Fruit fly (Drosophila melanogaster) whole organism, embryonic: ENCODE measurements around the gene CG12998.

Source experiments
- Abd-B ChIP-seq: fragments of 200-800 bp; sonication (Bioruptor generic); optimal IDR thresholded peaks from 2 replicates; lab custom pipeline; 2018; ENCODE audit warnings: missing biosample characterization, mild to moderate bottlenecking, missing genetic modification characterization, moderate library complexity
- CG11085 ChIP-seq: fragments of 200-800 bp; sonication (Bioruptor generic); IDR thresholded peaks from 2 replicates; pipeline ENCODE4 v1.3.6; 2022; ENCODE audit warnings: missing biosample characterization, missing genetic modification characterization
- CG11093 ChIP-seq: fragments of 200-800 bp; sonication (Bioruptor generic); IDR thresholded peaks from 3 replicates; pipeline ENCODE4 v1.3.6; 2022; ENCODE audit warnings: missing biosample characterization, missing genetic modification characterization
- CG3995 ChIP-seq: fragments of 200-800 bp; sonication (Bioruptor generic); optimal IDR thresholded peaks from 3 replicates; lab custom pipeline; 2016; ENCODE audit warnings: missing biosample characterization, missing genetic modification characterization
- CG7271 ChIP-seq: fragments of 200-800 bp; sonication (Bioruptor generic); optimal IDR thresholded peaks from 2 replicates; lab custom pipeline; 2018; ENCODE audit warnings: missing biosample characterization, mild to moderate bottlenecking, missing genetic modification characterization, moderate library complexity
- Gug ChIP-seq: fragments of 200-800 bp; sonication (Bioruptor generic); IDR thresholded peaks from 4 replicates; pipeline ENCODE4 v1.3.6; 2022; ENCODE audit warnings: missing biosample characterization, missing genetic modification characterization
- H2.0 ChIP-seq: fragments of 200-800 bp; sonication (Bioruptor generic); IDR thresholded peaks from 2 replicates; pipeline ENCODE4 v1.3.6; 2022; ENCODE audit warnings: missing biosample characterization, missing genetic modification characterization
- Ssrp ChIP-seq: fragments of 200-800 bp; sonication (Bioruptor generic); optimal IDR thresholded peaks from 2 replicates; lab custom pipeline; 2018; ENCODE audit warnings: missing biosample characterization, mild to moderate bottlenecking, missing genetic modification characterization, moderate library complexity
- Taf1 ChIP-seq: fragments of 200-800 bp; sonication (Bioruptor generic); IDR thresholded peaks from 2 replicates; pipeline ENCODE4 v1.3.6; 2022; ENCODE audit warnings: missing biosample characterization, missing genetic modification characterization
- danr ChIP-seq: fragments of 200-800 bp; sonication (Bioruptor generic); IDR thresholded peaks from 2 replicates; pipeline ENCODE4 v1.3.6; 2022; ENCODE audit warnings: missing biosample characterization, missing genetic modification characterization

DNA sequence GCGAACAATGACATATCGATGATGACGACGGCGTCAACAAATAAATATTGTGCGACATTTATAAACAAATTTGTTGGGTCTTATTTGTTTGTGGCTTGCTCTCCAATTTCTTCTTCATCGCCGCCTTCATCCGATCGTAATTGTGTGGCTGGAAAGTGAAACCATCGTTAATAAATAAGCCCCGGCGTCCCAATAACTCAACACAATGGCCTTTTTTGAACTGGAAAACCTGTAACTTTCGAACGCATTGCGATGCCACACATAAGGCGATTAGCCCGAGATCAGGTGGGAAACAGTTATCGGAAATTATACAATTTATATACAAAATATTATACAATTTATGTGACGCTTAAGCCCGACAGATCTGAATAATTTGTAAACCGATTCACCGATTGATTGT, 18.0 kb downstream of the CG12998 start:
- TF ChIP-seq CG3995 (GFP tag; lab: Kevin White, UChicago) = no peak
- no peak for TF ChIP-seq CG7271 (tag; lab: Kevin White, UChicago)
- TF ChIP-seq Ssrp (tag; lab: Kevin White, UChicago) = no peak
- TF ChIP-seq Gug = no peak
- TF ChIP-seq danr = no peak
- TF ChIP-seq CG11085 (GFP tag; lab: Robert Waterston, UW) = no peak
- no peak for TF ChIP-seq CG11093 (GFP tag; lab: Robert Waterston, UW)
- no peak for TF ChIP-seq H2.0
- TF ChIP-seq Taf1 (GFP tag; lab: Robert Waterston, UW) = no peak
- no peak for TF ChIP-seq Abd-B (GFP tag; lab: Kevin White, UChicago)
